Worm (Caenorhabditis elegans) whole organism, L2 larva: ENCODE results near the gene K07D4.9.

Experiments used
- C34F6.9 ChIP-seq: fragments of 150-350 bp; optimal IDR thresholded peaks from 2 replicates; lab custom pipeline; 2014; ENCODE audit warnings: missing biosample characterization, missing genetic modification characterization
- F13H6.1 ChIP-seq: sonication (generic microtip); optimal IDR thresholded peaks from 2 replicates; lab custom pipeline; 2016; ENCODE audit warnings: missing genetic modification characterization, missing compliant biosample characterization
- R02D3.7 ChIP-seq: fragments of 150-350 bp; optimal IDR thresholded peaks from 2 replicates; lab custom pipeline; 2014; ENCODE audit warnings: missing biosample characterization, missing genetic modification characterization
- Y55F3AM.14 ChIP-seq: fragments of 200-800 bp; sonication (Bioruptor generic); optimal IDR thresholded peaks from 2 replicates; lab custom pipeline; 2018; ENCODE audit warnings: mild to moderate bottlenecking, missing genetic modification characterization, missing compliant biosample characterization
- ZK546.5 ChIP-seq: sonication (generic microtip); optimal IDR thresholded peaks from 2 replicates; lab custom pipeline; 2017; ENCODE audit warnings: missing biosample characterization, missing genetic modification characterization
- alr-1 ChIP-seq: fragments of 150-350 bp; optimal IDR thresholded peaks from 2 replicates; lab custom pipeline; 2014; ENCODE audit warnings: missing biosample characterization, missing genetic modification characterization
- aly-2 ChIP-seq: fragments of 150-350 bp; optimal IDR thresholded peaks from 2 replicates; lab custom pipeline; 2014; ENCODE audit warnings: missing biosample characterization, missing genetic modification characterization
- ama-1 ChIP-seq: fragments of 150-350 bp; optimal IDR thresholded peaks from 2 replicates; lab custom pipeline; 2018; ENCODE audit warnings: inconsistent platforms
- blmp-1 ChIP-seq: sonication (generic microtip); optimal IDR thresholded peaks from 2 replicates; lab custom pipeline; 2017; ENCODE audit warnings: missing genetic modification characterization, mild to moderate bottlenecking, missing compliant biosample characterization, antibody characterized with exemption, moderate library complexity; ENCODE audit not compliant: insufficient read depth
- ceh-16 ChIP-seq: fragments of 150-350 bp; optimal IDR thresholded peaks from 2 replicates; lab custom pipeline; 2014; ENCODE audit warnings: missing biosample characterization, missing genetic modification characterization
- dmd-4 ChIP-seq: sonication (generic microtip); optimal IDR thresholded peaks from 2 replicates; lab custom pipeline; 2017; ENCODE audit warnings: missing biosample characterization, missing genetic modification characterization
- egl-27 ChIP-seq: sonication (generic microtip); optimal IDR thresholded peaks from 3 replicates; lab custom pipeline; 2017; ENCODE audit warnings: missing biosample characterization, missing genetic modification reagents, missing genetic modification characterization
- elt-1 ChIP-seq: fragments of 150-350 bp; optimal IDR thresholded peaks from 2 replicates; lab custom pipeline; 2014; ENCODE audit warnings: missing biosample characterization, missing genetic modification characterization
- elt-3 ChIP-seq: sonication (generic microtip); optimal IDR thresholded peaks from 2 replicates; lab custom pipeline; 2017; ENCODE audit warnings: missing biosample characterization, missing genetic modification characterization
- fos-1 ChIP-seq: fragments of 150-350 bp; optimal IDR thresholded peaks from 2 replicates; lab custom pipeline; 2014; ENCODE audit warnings: missing biosample characterization, missing genetic modification characterization
- gmeb-1 ChIP-seq: fragments of 150-350 bp; optimal IDR thresholded peaks from 2 replicates; lab custom pipeline; 2014; ENCODE audit warnings: missing biosample characterization, missing genetic modification characterization
- lin-11 ChIP-seq: fragments of 150-350 bp; sonication (generic microtip); optimal IDR thresholded peaks from 2 replicates; lab custom pipeline; 2014; ENCODE audit warnings: missing biosample characterization, missing genetic modification characterization, inconsistent platforms, mixed read lengths
- lin-13 ChIP-seq: fragments of 150-350 bp; optimal IDR thresholded peaks from 2 replicates; lab custom pipeline; 2014; ENCODE audit warnings: missing biosample characterization, missing genetic modification reagents, missing genetic modification characterization
- lin-39 ChIP-seq: fragments of 150-350 bp; optimal IDR thresholded peaks from 2 replicates; lab custom pipeline; 2014; ENCODE audit warnings: missing biosample characterization, missing genetic modification reagents, missing genetic modification characterization
- lsy-2 ChIP-seq, 2 experiments: fragments of 150-350 bp in 1 of 2; sonication (generic microtip) in 1 of 2; optimal IDR thresholded peaks; 2 replicates each; lab custom pipeline; 2014 to 2017; ENCODE audit warnings: missing biosample characterization in 2 of 2, missing genetic modification characterization in 2 of 2
- mab-5 ChIP-seq: fragments of 150-350 bp; optimal IDR thresholded peaks from 2 replicates; lab custom pipeline; 2014; ENCODE audit warnings: missing biosample characterization, missing genetic modification characterization
- mbf-1 ChIP-seq: sonication (generic microtip); optimal IDR thresholded peaks from 2 replicates; lab custom pipeline; 2017; ENCODE audit warnings: missing biosample characterization, missing genetic modification characterization
- mdl-1 ChIP-seq, 2 experiments: fragments of 150-350 bp in 1 of 2; sonication (generic microtip) in 1 of 2; optimal IDR thresholded peaks; 2 replicates each; lab custom pipeline; 2017; ENCODE audit warnings: missing biosample characterization in 2 of 2, missing genetic modification characterization in 2 of 2
- nhr-10 ChIP-seq: sonication (generic microtip); optimal IDR thresholded peaks from 2 replicates; lab custom pipeline; 2017; ENCODE audit warnings: missing biosample characterization, missing genetic modification characterization
- nhr-12 ChIP-seq: fragments of 150-350 bp; optimal IDR thresholded peaks from 2 replicates; lab custom pipeline; 2014; ENCODE audit warnings: missing biosample characterization, missing genetic modification characterization
- nhr-129 ChIP-seq: fragments of 150-350 bp; optimal IDR thresholded peaks from 2 replicates; lab custom pipeline; 2014; ENCODE audit warnings: missing biosample characterization, missing genetic modification characterization
- nhr-21 ChIP-seq: fragments of 150-350 bp; optimal IDR thresholded peaks from 2 replicates; lab custom pipeline; 2014; ENCODE audit warnings: missing biosample characterization, missing genetic modification characterization
- nhr-23 ChIP-seq: fragments of 150-350 bp; optimal IDR thresholded peaks from 2 replicates; lab custom pipeline; 2014; ENCODE audit warnings: missing biosample characterization, missing genetic modification reagents, missing genetic modification characterization
- nhr-237 ChIP-seq: fragments of 150-350 bp; optimal IDR thresholded peaks from 2 replicates; lab custom pipeline; 2014; ENCODE audit warnings: missing biosample characterization, missing genetic modification characterization
- nhr-6 ChIP-seq: fragments of 150-350 bp; optimal IDR thresholded peaks from 2 replicates; lab custom pipeline; 2014; ENCODE audit warnings: missing biosample characterization, missing genetic modification characterization
- nhr-77 ChIP-seq: fragments of 150-350 bp; optimal IDR thresholded peaks from 2 replicates; lab custom pipeline; 2014; ENCODE audit warnings: missing biosample characterization, missing genetic modification characterization
- peb-1 ChIP-seq: fragments of 150-350 bp; optimal IDR thresholded peaks from 2 replicates; lab custom pipeline; 2014; ENCODE audit warnings: missing biosample characterization, missing genetic modification characterization
- sem-4 ChIP-seq: fragments of 150-350 bp; optimal IDR thresholded peaks from 2 replicates; lab custom pipeline; 2014; ENCODE audit warnings: missing biosample characterization, missing genetic modification reagents, missing genetic modification characterization
- skn-1 ChIP-seq: sonication (generic microtip); optimal IDR thresholded peaks from 2 replicates; lab custom pipeline; 2017; ENCODE audit warnings: missing biosample characterization, missing genetic modification characterization
- sma-3 ChIP-seq: sonication (generic microtip); optimal IDR thresholded peaks from 2 replicates; lab custom pipeline; 2016; ENCODE audit warnings: missing genetic modification reagents, missing genetic modification characterization, missing compliant biosample characterization
- snpc-4 ChIP-seq: fragments of 150-350 bp; optimal IDR thresholded peaks from 2 replicates; lab custom pipeline; 2014; ENCODE audit warnings: missing biosample characterization, missing genetic modification characterization
- unc-55 ChIP-seq: fragments of 150-350 bp; sonication (generic microtip); optimal IDR thresholded peaks from 3 replicates; lab custom pipeline; 2014; ENCODE audit warnings: missing biosample characterization, missing genetic modification reagents, missing genetic modification characterization
- unc-62 ChIP-seq: fragments of 150-350 bp; optimal IDR thresholded peaks from 2 replicates; lab custom pipeline; 2014; ENCODE audit warnings: missing biosample characterization, missing genetic modification reagents, missing genetic modification characterization
- ztf-11 ChIP-seq: sonication (generic microtip); optimal IDR thresholded peaks from 2 replicates; lab custom pipeline; 2017; ENCODE audit warnings: missing biosample characterization, missing genetic modification characterization
- ztf-4 ChIP-seq: fragments of 150-350 bp; optimal IDR thresholded peaks from 2 replicates; lab custom pipeline; 2014; ENCODE audit warnings: missing biosample characterization, missing genetic modification characterization

K07D4.9 gene

DNA sequence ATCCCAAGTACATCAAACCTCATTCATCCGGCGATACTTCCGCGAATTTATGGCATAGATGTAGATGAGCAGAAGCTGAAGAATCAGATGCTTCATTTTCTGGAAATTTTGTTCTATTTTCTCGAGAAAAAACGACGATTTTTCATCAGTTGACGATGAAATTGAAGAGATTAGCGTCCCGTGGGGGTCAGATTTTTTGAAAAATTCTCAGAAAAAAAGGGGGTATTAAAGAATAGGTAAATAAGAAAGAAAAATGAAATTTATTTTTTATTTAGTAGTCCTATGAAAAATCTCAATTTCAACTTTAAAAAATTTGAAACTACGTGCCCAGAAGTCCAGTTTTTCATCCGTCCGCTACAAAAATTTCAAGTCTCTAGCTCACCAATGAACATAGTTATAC is 2.9 kb upstream of the K07D4.9 start, which contains the start of gene K07D4.5:
TSS of gene K07D4.5 (minus strand) at position 101 of the 400 bp plus-strand sequence.
- TF ChIP-seq elt-3 (tag; lab: Kevin White, UChicago) (no peak), lsy-2 (tag; optimal IDR thresholded peaks at IDR 0.05; lab: Kevin White, UChicago) (no peak), C34F6.9 (tag; lab: Kevin White, UChicago) (no peak)

- TF ChIP-seq nhr-12 (tag; lab: Kevin White, UChicago): no peak
- no peak for TF ChIP-seq nhr-6 (tag; lab: Kevin White, UChicago)
- TF ChIP-seq lsy-2 (tag; optimal IDR thresholded peaks at IDR 0.05; lab: Kevin White, UChicago): no peak
- TF ChIP-seq nhr-21 (tag; lab: Kevin White, UChicago): no peak
Measured at ce11 chrII:4032293-4032692, 3.9 kb downstream of the K07D4.9 start, which contains the start of gene K07D4.4. Gene K07D4.4 (minus strand): TSS chrII:4032393.

- TF ChIP-seq nhr-129 (peak; percentile 52), F13H6.1 (tag; lab: Kevin White, UChicago) (peak; percentile 11), ztf-11 (no peak)
- TF ChIP-seq, all 48 proteins: peak for 2
Measured at ce11 chrII:4038541-4038940, 10.2 kb downstream of the K07D4.9 start, which contains the start of gene pqn-48. Gene pqn-48 (plus strand): TSS chrII:4038884.

DNA sequence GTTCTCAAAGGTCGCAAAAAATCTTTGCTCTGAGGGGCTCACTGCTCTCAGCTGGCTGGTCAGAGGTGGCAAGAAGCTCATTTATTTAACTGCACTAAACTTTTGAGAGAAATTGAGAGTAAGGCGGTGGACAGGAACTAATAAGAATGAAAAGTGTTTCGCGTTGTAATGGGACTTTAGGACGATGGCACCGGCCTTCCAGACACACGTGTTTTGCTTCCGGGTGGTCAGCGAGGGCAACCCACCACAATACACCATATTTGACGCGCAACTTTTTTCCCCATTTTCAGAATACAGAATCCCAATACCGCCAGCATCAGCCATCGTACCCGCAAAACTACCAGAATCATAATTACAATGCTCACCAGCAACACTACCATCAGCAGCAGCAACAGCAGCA is 11.7 kb downstream of the K07D4.9 start:
- TF ChIP-seq nhr-10 (tag; lab: Kevin White, UChicago) (no peak), lin-13 (GFP tag; lab: Kevin White, UChicago) (no peak), sem-4 (tag; lab: Kevin White, UChicago) (no peak), ztf-4 (tag; lab: Kevin White, UChicago) (no peak), elt-3 (tag; lab: Kevin White, UChicago) (no peak), blmp-1 (tag; lab: Kevin White, UChicago) (no peak), ama-1 (lab: Kevin White, UChicago) (no peak), skn-1 (tag; lab: Kevin White, UChicago) (no peak), ZK546.5 (tag; lab: Kevin White, UChicago) (no peak), elt-1 (no peak), dmd-4 (tag; lab: Kevin White, UChicago) (no peak), C34F6.9 (tag; lab: Kevin White, UChicago) (no peak), lsy-2 (tag; optimal IDR thresholded peaks at IDR 0.05; lab: Kevin White, UChicago) (no peak), alr-1 (tag; lab: Kevin White, UChicago) (no peak), F13H6.1 (tag; lab: Kevin White, UChicago) (no peak), fos-1 (tag; lab: Kevin White, UChicago) (no peak), mdl-1 (tag; optimal IDR thresholded peaks at IDR 0.05; lab: Kevin White, UChicago) (no peak), unc-55 (GFP tag; lab: Kevin White, UChicago) (no peak), nhr-129 (no peak), nhr-12 (tag; lab: Kevin White, UChicago) (no peak)

DNA sequence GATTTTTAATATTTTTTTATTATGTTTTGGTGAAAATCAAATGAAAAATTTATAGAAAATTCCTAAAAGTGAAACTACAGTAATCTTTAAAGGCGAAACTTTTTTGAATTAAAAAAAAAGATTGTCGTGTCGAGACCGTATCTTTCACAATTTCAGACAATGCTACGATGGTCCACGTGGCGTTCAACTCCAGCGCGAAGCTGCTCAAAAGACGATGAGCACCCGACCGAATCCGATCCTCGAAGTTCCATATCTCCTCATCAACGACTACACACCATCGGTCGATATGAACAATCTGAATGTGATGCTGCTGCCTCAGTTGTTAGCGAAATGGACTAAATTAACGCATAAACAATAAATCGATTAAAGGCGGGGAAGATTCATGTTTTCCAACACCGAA is 14.3 kb downstream of the K07D4.9 start:
- TF ChIP-seq F13H6.1 (tag; lab: Kevin White, UChicago): no peak
- peak in 1 of 2 experiments; percentile 2 for TF ChIP-seq lsy-2 (tag; optimal IDR thresholded peaks at IDR 0.05; lab: Kevin White, UChicago)
- no peak for TF ChIP-seq ztf-11
- no peak for TF ChIP-seq ztf-4 (tag; lab: Kevin White, UChicago)

- TF ChIP-seq aly-2 (tag; lab: Kevin White, UChicago): no peak
- TF ChIP-seq sma-3: peak; percentile 92
- no peak for TF ChIP-seq lin-39 (tag; lab: Kevin White, UChicago)
- TF ChIP-seq R02D3.7: peak; percentile 35
- peak; percentile 63 for TF ChIP-seq mab-5 (tag; lab: Kevin White, UChicago)
- TF ChIP-seq ama-1 (lab: Kevin White, UChicago): no peak
- peak; percentile 75 for TF ChIP-seq Y55F3AM.14 (GFP tag; lab: Kevin White, UChicago)
- peak; percentile 56 for TF ChIP-seq ztf-4 (tag; lab: Kevin White, UChicago)
- peak; percentile 25 for TF ChIP-seq blmp-1 (tag; lab: Kevin White, UChicago)
- no peak for TF ChIP-seq nhr-77 (tag; lab: Kevin White, UChicago)
- no peak for TF ChIP-seq mbf-1 (tag; lab: Kevin White, UChicago)
- TF ChIP-seq lin-11: peak; percentile 74
- peak; percentile 91 to 96 for TF ChIP-seq lsy-2 (tag; optimal IDR thresholded peaks at IDR 0.05; lab: Kevin White, UChicago)
- TF ChIP-seq nhr-10 (tag; lab: Kevin White, UChicago): no peak
- TF ChIP-seq C34F6.9 (tag; lab: Kevin White, UChicago): peak; percentile 80
- peak; percentile 6 to 70 for TF ChIP-seq mdl-1 (tag; optimal IDR thresholded peaks at IDR 0.05; lab: Kevin White, UChicago)
- peak; percentile 98 for TF ChIP-seq gmeb-1 (tag; lab: Kevin White, UChicago)
- no peak for TF ChIP-seq unc-62 (GFP tag; lab: Kevin White, UChicago)
- peak; percentile 41 for TF ChIP-seq nhr-237 (tag; lab: Kevin White, UChicago)
- no peak for TF ChIP-seq nhr-23 (tag; lab: Kevin White, UChicago)
- no peak for TF ChIP-seq nhr-12 (tag; lab: Kevin White, UChicago)
- TF ChIP-seq peb-1 (tag; lab: Kevin White, UChicago): no peak
- no peak for TF ChIP-seq alr-1 (tag; lab: Kevin White, UChicago)
- TF ChIP-seq dmd-4 (tag; lab: Kevin White, UChicago): no peak
- TF ChIP-seq ceh-16 (tag; lab: Kevin White, UChicago): no peak
- peak; percentile 10 for TF ChIP-seq egl-27 (tag; lab: Kevin White, UChicago)
- TF ChIP-seq F13H6.1 (tag; lab: Kevin White, UChicago): peak; percentile 83
- TF ChIP-seq nhr-129: peak; percentile 41
- peak; percentile 95 for TF ChIP-seq skn-1 (tag; lab: Kevin White, UChicago)
- peak; percentile 63 for TF ChIP-seq snpc-4 (tag; lab: Kevin White, UChicago)
Measured at ce11 chrII:4044349-4044748, 16.0 kb downstream of the K07D4.9 start, which contains the start of gene rpn-11. Gene rpn-11 (minus strand): TSS chrII:4044546.
